Fruit fly (Drosophila melanogaster) whole organism, embryonic: Measurements from ENCODE around the gene solo.

Experiments used
- Bgb ChIP-seq: fragments of 200-800 bp; sonication (Bioruptor generic); IDR thresholded peaks from 2 replicates; pipeline ENCODE4 v1.3.6; 2022; ENCODE audit warnings: missing biosample characterization, missing genetic modification characterization; ENCODE audit not compliant: partially characterized antibody
- CG10654 ChIP-seq: fragments of 200-800 bp; sonication (Bioruptor generic); optimal IDR thresholded peaks from 2 replicates; lab custom pipeline; 2016; ENCODE audit warnings: missing biosample characterization, missing genetic modification characterization
- CG10979 ChIP-seq: fragments of 200-800 bp; sonication (Bioruptor generic); optimal IDR thresholded peaks from 2 replicates; lab custom pipeline; 2018; ENCODE audit warnings: missing biosample characterization, mild to moderate bottlenecking, missing genetic modification characterization, moderate library complexity
- CG11695 ChIP-seq: fragments of 200-800 bp; sonication (Bioruptor generic); IDR thresholded peaks from 3 replicates; pipeline ENCODE4 v1.3.6; 2022; ENCODE audit warnings: missing biosample characterization, missing genetic modification characterization
- CG14441 ChIP-seq: fragments of 200-800 bp; sonication (Bioruptor generic); IDR thresholded peaks from 2 replicates; pipeline ENCODE4 v1.3.6; 2022; ENCODE audit warnings: missing biosample characterization, missing genetic modification characterization
- CG15479 ChIP-seq: fragments of 200-800 bp; sonication (Bioruptor generic); optimal IDR thresholded peaks from 3 replicates; lab custom pipeline; 2019; ENCODE audit warnings: missing biosample characterization, mild to moderate bottlenecking, missing genetic modification characterization, moderate library complexity
- CG1602 ChIP-seq: fragments of 200-800 bp; sonication (Bioruptor generic); optimal IDR thresholded peaks from 3 replicates; lab custom pipeline; 2016; ENCODE audit warnings: missing biosample characterization, missing genetic modification characterization
- CG17829 ChIP-seq: fragments of 200-800 bp; optimal IDR thresholded peaks from 2 replicates; lab custom pipeline; 2019; ENCODE audit warnings: missing biosample characterization, mild to moderate bottlenecking, missing genetic modification characterization, moderate library complexity
- CG5180 ChIP-seq: fragments of 200-800 bp; sonication (Bioruptor generic); optimal IDR thresholded peaks from 3 replicates; lab custom pipeline; 2017; ENCODE audit warnings: missing biosample characterization, missing genetic modification characterization, mild to moderate bottlenecking, moderate library complexity, missing genetic modification reagents
- CG5953 ChIP-seq: fragments of 200-800 bp; sonication (Bioruptor generic); IDR thresholded peaks from 2 replicates; pipeline ENCODE4 v1.3.6; 2022; ENCODE audit warnings: missing biosample characterization, missing genetic modification characterization
- CG8388 ChIP-seq: fragments of 200-800 bp; sonication (Bioruptor generic); optimal IDR thresholded peaks from 2 replicates; lab custom pipeline; 2019; ENCODE audit warnings: missing biosample characterization, mild to moderate bottlenecking, missing genetic modification characterization, moderate library complexity
- CG8924 ChIP-seq: fragments of 200-800 bp; optimal IDR thresholded peaks from 3 replicates; lab custom pipeline; 2019; ENCODE audit warnings: missing biosample characterization, mild to moderate bottlenecking, missing genetic modification characterization, moderate library complexity
- CG9727 ChIP-seq: fragments of 200-800 bp; sonication (Bioruptor generic); optimal IDR thresholded peaks from 3 replicates; lab custom pipeline; 2017; ENCODE audit warnings: missing biosample characterization, mild to moderate bottlenecking, missing genetic modification characterization
- CHES-1-like ChIP-seq: fragments of 200-800 bp; sonication (Bioruptor generic); optimal IDR thresholded peaks from 2 replicates; lab custom pipeline; 2016; ENCODE audit warnings: missing biosample characterization, missing genetic modification characterization
- CTCF ChIP-seq: fragments of 200-800 bp; sonication (Bioruptor generic); optimal IDR thresholded peaks from 2 replicates; lab custom pipeline; 2017; ENCODE audit warnings: missing biosample characterization, mild to moderate bottlenecking, missing genetic modification characterization, moderate library complexity
- CkIIα-i1 ChIP-seq: fragments of 200-800 bp; sonication (Bioruptor generic); IDR thresholded peaks from 2 replicates; pipeline ENCODE4 v1.3.6; 2022; ENCODE audit warnings: missing biosample characterization, missing genetic modification characterization
- D19B ChIP-seq: fragments of 200-800 bp; sonication (Bioruptor generic); optimal IDR thresholded peaks from 2 replicates; lab custom pipeline; 2017; ENCODE audit warnings: missing biosample characterization, mild to moderate bottlenecking, missing genetic modification characterization
- Dip3 ChIP-seq: fragments of 200-800 bp; sonication (Bioruptor generic); optimal IDR thresholded peaks from 3 replicates; lab custom pipeline; 2016; ENCODE audit warnings: missing biosample characterization, missing genetic modification characterization
- Dll ChIP-seq: fragments of 200-800 bp; sonication (Bioruptor generic); IDR thresholded peaks from 4 replicates; pipeline ENCODE4 v1.3.6; 2022; ENCODE audit warnings: missing biosample characterization, missing genetic modification characterization; ENCODE audit not compliant: partially characterized antibody
- Ets97D ChIP-seq: fragments of 200-800 bp; sonication (Bioruptor generic); optimal IDR thresholded peaks from 3 replicates; lab custom pipeline; 2016; ENCODE audit warnings: missing biosample characterization, missing genetic modification characterization
- Gug ChIP-seq: fragments of 200-800 bp; sonication (Bioruptor generic); IDR thresholded peaks from 4 replicates; pipeline ENCODE4 v1.3.6; 2022; ENCODE audit warnings: missing biosample characterization, missing genetic modification characterization
- HHEX ChIP-seq: fragments of 200-800 bp; sonication (Bioruptor generic); optimal IDR thresholded peaks from 3 replicates; lab custom pipeline; 2017; ENCODE audit warnings: missing biosample characterization, mild to moderate bottlenecking, missing genetic modification characterization, missing genetic modification reagents
- HLH4C ChIP-seq: fragments of 200-800 bp; sonication (Bioruptor generic); IDR thresholded peaks from 3 replicates; pipeline ENCODE4 v1.3.6; 2022; ENCODE audit warnings: missing biosample characterization, missing genetic modification characterization; ENCODE audit not compliant: partially characterized antibody
- HmgZ ChIP-seq: fragments of 200-800 bp; sonication (Bioruptor generic); optimal IDR thresholded peaks from 2 replicates; lab custom pipeline; 2018; ENCODE audit warnings: missing biosample characterization, mild to moderate bottlenecking, missing genetic modification characterization
- Hr3 ChIP-seq: fragments of 200-800 bp; sonication (Bioruptor generic); optimal IDR thresholded peaks from 3 replicates; lab custom pipeline; 2016; ENCODE audit warnings: missing biosample characterization, missing genetic modification characterization
- Lhr ChIP-seq: fragments of 200-800 bp; sonication (Bioruptor generic); optimal IDR thresholded peaks from 3 replicates; lab custom pipeline; 2017; ENCODE audit warnings: mild to moderate bottlenecking, missing biosample characterization, missing genetic modification reagents, missing genetic modification characterization
- Lpt ChIP-seq: fragments of >200 bp; optimal IDR thresholded peaks from 2 replicates; lab custom pipeline; 2018; ENCODE audit warnings: missing biosample characterization, missing genetic modification characterization
- MBD-R2 ChIP-seq: fragments of 200-800 bp; sonication (Bioruptor generic); IDR thresholded peaks from 2 replicates; pipeline ENCODE4 v1.3.6; 2022; ENCODE audit warnings: missing biosample characterization, missing genetic modification characterization
- Myb ChIP-seq: fragments of 200-800 bp; sonication (Bioruptor generic); optimal IDR thresholded peaks from 2 replicates; lab custom pipeline; 2016; ENCODE audit warnings: missing biosample characterization, missing genetic modification characterization
- NC2β ChIP-seq: fragments of 200-800 bp; sonication (Bioruptor generic); optimal IDR thresholded peaks from 2 replicates; lab custom pipeline; 2016; ENCODE audit warnings: missing biosample characterization, missing genetic modification characterization
- Sry-δ ChIP-seq: fragments of 200-800 bp; sonication (Bioruptor generic); optimal IDR thresholded peaks from 2 replicates; lab custom pipeline; 2016; ENCODE audit warnings: missing biosample characterization, missing genetic modification characterization
- bab2 ChIP-seq: fragments of 200-800 bp; sonication (Bioruptor generic); optimal IDR thresholded peaks from 2 replicates; lab custom pipeline; 2016; ENCODE audit warnings: missing biosample characterization, missing genetic modification characterization
- br ChIP-seq: fragments of >200 bp; optimal IDR thresholded peaks from 2 replicates; lab custom pipeline; 2017
- cas ChIP-seq: fragments of 200-800 bp; sonication (Bioruptor generic); IDR thresholded peaks from 2 replicates; pipeline ENCODE4 v1.3.6; 2022; ENCODE audit warnings: missing biosample characterization, missing genetic modification characterization
- dysf ChIP-seq: fragments of 200-800 bp; sonication (Bioruptor generic); IDR thresholded peaks from 3 replicates; pipeline ENCODE4 v1.3.6; 2022; ENCODE audit warnings: missing biosample characterization, missing genetic modification characterization
- ewg ChIP-seq: fragments of 200-800 bp; sonication (Bioruptor generic); optimal IDR thresholded peaks from 3 replicates; lab custom pipeline; 2017; ENCODE audit warnings: mild to moderate bottlenecking, missing biosample characterization, missing genetic modification reagents, missing genetic modification characterization
- fd102C ChIP-seq: fragments of 200-800 bp; sonication (Bioruptor generic); optimal IDR thresholded peaks from 2 replicates; lab custom pipeline; 2018; ENCODE audit warnings: missing biosample characterization, mild to moderate bottlenecking, missing genetic modification characterization, moderate library complexity
- ftz-f1 ChIP-seq: fragments of 200-800 bp; sonication (Bioruptor generic); optimal IDR thresholded peaks from 2 replicates; lab custom pipeline; 2016; ENCODE audit warnings: missing biosample characterization, missing genetic modification characterization
- gfzf ChIP-seq: fragments of 200-800 bp; sonication (Bioruptor generic); optimal IDR thresholded peaks from 2 replicates; lab custom pipeline; 2016; ENCODE audit warnings: missing biosample characterization, mild to moderate bottlenecking, missing genetic modification characterization, moderate library complexity
- knrl ChIP-seq: fragments of 200-800 bp; sonication (Bioruptor generic); IDR thresholded peaks from 3 replicates; pipeline ENCODE4 v1.3.6; 2022; ENCODE audit warnings: missing biosample characterization, missing genetic modification characterization; ENCODE audit not compliant: partially characterized antibody
- lilli ChIP-seq: fragments of 200-800 bp; sonication (Bioruptor generic); optimal IDR thresholded peaks from 3 replicates; lab custom pipeline; 2016; ENCODE audit warnings: missing biosample characterization, missing genetic modification characterization
- maf-S ChIP-seq: fragments of 200-800 bp; sonication (Bioruptor generic); optimal IDR thresholded peaks from 2 replicates; lab custom pipeline; 2016; ENCODE audit warnings: missing biosample characterization, missing genetic modification characterization
- mirr ChIP-seq: fragments of 200-800 bp; sonication (Bioruptor generic); optimal IDR thresholded peaks from 3 replicates; lab custom pipeline; 2018; ENCODE audit warnings: missing biosample characterization, mild to moderate bottlenecking, missing genetic modification characterization
- nmo ChIP-seq: fragments of 200-800 bp; sonication (Bioruptor generic); optimal IDR thresholded peaks from 2 replicates; lab custom pipeline; 2018; ENCODE audit warnings: missing biosample characterization, mild to moderate bottlenecking, missing genetic modification characterization, moderate library complexity
- peb ChIP-seq: fragments of 200-800 bp; sonication (Bioruptor generic); IDR thresholded peaks from 2 replicates; pipeline ENCODE4 v1.3.6; 2022; ENCODE audit warnings: missing biosample characterization, missing genetic modification characterization
- pum ChIP-seq: fragments of 200-800 bp; sonication (Bioruptor generic); optimal IDR thresholded peaks from 2 replicates; lab custom pipeline; 2016; ENCODE audit warnings: missing biosample characterization, missing genetic modification characterization
- repo ChIP-seq: fragments of 200-800 bp; sonication (Bioruptor generic); optimal IDR thresholded peaks from 2 replicates; lab custom pipeline; 2016; ENCODE audit warnings: missing biosample characterization, missing genetic modification characterization
- ro ChIP-seq: fragments of 200-800 bp; sonication (Bioruptor generic); IDR thresholded peaks from 2 replicates; pipeline ENCODE4 v1.3.6; 2022; ENCODE audit warnings: missing biosample characterization, missing genetic modification characterization
- stwl ChIP-seq: fragments of 200-800 bp; sonication (Bioruptor generic); optimal IDR thresholded peaks from 3 replicates; lab custom pipeline; 2018; ENCODE audit warnings: missing biosample characterization, mild to moderate bottlenecking, missing genetic modification characterization, moderate library complexity
- tin ChIP-seq: fragments of 200-800 bp; sonication (Bioruptor generic); optimal IDR thresholded peaks from 3 replicates; lab custom pipeline; 2016; ENCODE audit warnings: missing biosample characterization, missing genetic modification characterization
- vvl ChIP-seq: fragments of 200-800 bp; sonication (Bioruptor generic); IDR thresholded peaks from 2 replicates; pipeline ENCODE4 v1.3.6; 2022; ENCODE audit warnings: missing biosample characterization, missing genetic modification characterization

The solo gene

DNA sequence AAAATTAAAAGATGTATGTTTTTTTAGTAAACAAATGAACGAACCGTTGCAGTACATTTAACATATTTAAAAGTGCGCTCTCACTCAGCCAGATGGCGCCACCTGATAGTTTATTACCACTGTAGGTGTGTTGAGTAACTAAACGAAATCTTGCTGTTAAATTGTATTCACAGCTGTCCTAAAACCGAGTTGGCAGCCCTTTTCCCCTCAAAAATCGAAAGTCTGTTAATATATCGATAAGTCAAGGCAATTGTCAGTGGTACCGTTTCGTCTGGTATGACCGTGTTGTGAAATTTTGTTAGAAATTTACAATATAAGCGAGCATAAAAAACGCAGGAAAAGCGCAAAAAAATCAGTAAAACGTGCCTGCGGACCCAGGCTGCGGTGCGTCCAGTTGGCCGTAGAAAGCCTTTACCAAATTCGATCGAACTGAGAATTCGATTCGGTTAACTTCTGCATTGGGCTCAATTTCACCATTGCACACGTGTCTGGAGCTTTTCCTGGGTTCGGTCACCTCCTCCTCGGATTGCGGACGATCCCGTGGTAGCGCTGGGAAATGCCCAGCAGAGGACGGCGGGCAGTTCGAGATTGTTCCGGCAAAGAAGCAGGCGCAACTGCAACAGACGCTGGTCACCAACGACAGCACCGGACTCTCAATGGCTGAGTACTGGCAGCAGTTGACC, 51.9 kb downstream of the solo start, which contains the start of gene stc (continued):
- TF ChIP-seq Dll (GFP tag; lab: Robert Waterston, UW) (peak; percentile 64), knrl (GFP tag; lab: Robert Waterston, UW) (peak; percentile 67), peb (GFP tag; lab: Robert Waterston, UW) (no peak), D19B (GFP tag; lab: Kevin White, UChicago) (no peak), stwl (tag; lab: Kevin White, UChicago) (peak; percentile 99), CG17829 (tag; lab: Kevin White, UChicago) (peak; percentile 64), MBD-R2 (GFP tag; lab: Robert Waterston, UW) (peak; percentile 81), lilli (GFP tag; lab: Kevin White, UChicago) (peak; percentile 68), Dip3 (GFP tag; lab: Kevin White, UChicago) (peak; percentile 36), CG10979 (tag; lab: Kevin White, UChicago) (peak; percentile 88), CG5180 (GFP tag; lab: Kevin White, UChicago) (no peak), gfzf (GFP tag; lab: Kevin White, UChicago) (peak; percentile 73), repo (GFP tag; lab: Kevin White, UChicago) (peak; percentile 29), ro (GFP tag; lab: Robert Waterston, UW) (no peak), Ets97D (peak; percentile 89), CHES-1-like (GFP tag; lab: Kevin White, UChicago) (peak; percentile 67), HHEX (GFP tag; lab: Kevin White, UChicago) (peak; percentile 2), Myb (GFP tag; lab: Kevin White, UChicago) (peak; percentile 92), CG15479 (GFP tag; lab: Kevin White, UChicago) (no peak), CG9727 (peak; percentile 20), mirr (GFP tag; lab: Kevin White, UChicago) (peak; percentile 32), ewg (peak; percentile 9), pum (peak; percentile 29), NC2β (GFP tag; lab: Kevin White, UChicago) (peak; percentile 63), Lhr (GFP tag; lab: Kevin White, UChicago) (peak; percentile 69), Sry-δ (GFP tag; lab: Kevin White, UChicago) (peak; percentile 80), CG5953 (GFP tag; lab: Robert Waterston, UW) (no peak), br (lab: Kevin White, UChicago) (no peak), fd102C (GFP tag; lab: Kevin White, UChicago) (no peak), Lpt (no peak), tin (GFP tag; lab: Kevin White, UChicago) (peak; percentile 44), CG8388 (peak; percentile 3), CG8924 (tag; lab: Kevin White, UChicago) (peak; percentile 68), vvl (GFP tag; lab: Robert Waterston, UW) (peak; percentile 79), nmo (GFP tag; lab: Kevin White, UChicago) (peak; percentile 46), maf-S (GFP tag; lab: Kevin White, UChicago) (peak; percentile 31), CG11695 (GFP tag; lab: Robert Waterston, UW) (no peak), Bgb (GFP tag; lab: Robert Waterston, UW) (peak; percentile 88), CTCF (GFP tag; lab: Kevin White, UChicago) (peak; percentile 96), HmgZ (peak; percentile 82), Gug (no peak), CG1602 (GFP tag; lab: Kevin White, UChicago) (no peak), CG14441 (GFP tag; lab: Robert Waterston, UW) (peak; percentile 41), Hr3 (peak; percentile 37), CkIIα-i1 (no peak), ftz-f1 (GFP tag; lab: Kevin White, UChicago) (peak; percentile 18), bab2 (GFP tag; lab: Kevin White, UChicago) (peak; percentile 12), dysf (GFP tag; lab: Robert Waterston, UW) (peak; percentile 14; the same call in 1 of the 3 replicates), cas (GFP tag; lab: Robert Waterston, UW) (no peak), HLH4C (GFP tag; lab: Robert Waterston, UW) (peak; percentile 66), CG10654 (GFP tag; lab: Kevin White, UChicago) (no peak)
